Fruit fly (Drosophila melanogaster) whole organism, wandering third instar larva: Measurements from ENCODE around the gene CG32036.

ENCODE experiments used
- CG9705 ChIP-seq: fragments of 200-800 bp; sonication (Bioruptor generic); optimal IDR thresholded peaks from 2 replicates; lab custom pipeline; 2018; ENCODE audit warnings: missing biosample characterization, mild to moderate bottlenecking, missing genetic modification characterization
- Dfd ChIP-seq: fragments of >200 bp; optimal IDR thresholded peaks from 2 replicates; lab custom pipeline; 2017; ENCODE audit warnings: missing biosample characterization, missing genetic modification characterization
- Hr78 ChIP-seq: fragments of >200 bp; optimal IDR thresholded peaks from 2 replicates; lab custom pipeline; 2017; ENCODE audit warnings: missing biosample characterization, missing genetic modification characterization
- Myc ChIP-seq: fragments of >200 bp; optimal IDR thresholded peaks from 2 replicates; lab custom pipeline; 2017
- Rel ChIP-seq, 2 experiments: fragments of 200-800 bp; sonication (Bioruptor generic) in 1 of 2; optimal IDR thresholded peaks; 2 replicates in 1 of 2; 3 replicates in 1 of 2; lab custom pipeline; 2016 to 2019; ENCODE audit warnings: mild to moderate bottlenecking in 2 of 2, missing biosample characterization in 2 of 2, missing genetic modification characterization in 2 of 2, moderate library complexity in 1 of 2
- foxo ChIP-seq, 2 experiments: fragments of 200-800 bp; sonication (Bioruptor generic); optimal IDR thresholded peaks; 2 replicates in 1 of 2; 3 replicates in 1 of 2; lab custom pipeline; 2016 to 2017; ENCODE audit warnings: missing biosample characterization in 2 of 2, missing genetic modification characterization in 2 of 2
- pan ChIP-seq: fragments of >200 bp; optimal IDR thresholded peaks from 2 replicates; lab custom pipeline; 2017
- psq ChIP-seq: fragments of 200-800 bp; sonication (Bioruptor generic); optimal IDR thresholded peaks from 3 replicates; lab custom pipeline; 2017; ENCODE audit warnings: missing biosample characterization, mild to moderate bottlenecking, missing genetic modification characterization, moderate library complexity
- usp ChIP-seq: fragments of >200 bp; optimal IDR thresholded peaks from 2 replicates; lab custom pipeline; 2017; ENCODE audit warnings: missing biosample characterization, missing genetic modification characterization

DNA sequence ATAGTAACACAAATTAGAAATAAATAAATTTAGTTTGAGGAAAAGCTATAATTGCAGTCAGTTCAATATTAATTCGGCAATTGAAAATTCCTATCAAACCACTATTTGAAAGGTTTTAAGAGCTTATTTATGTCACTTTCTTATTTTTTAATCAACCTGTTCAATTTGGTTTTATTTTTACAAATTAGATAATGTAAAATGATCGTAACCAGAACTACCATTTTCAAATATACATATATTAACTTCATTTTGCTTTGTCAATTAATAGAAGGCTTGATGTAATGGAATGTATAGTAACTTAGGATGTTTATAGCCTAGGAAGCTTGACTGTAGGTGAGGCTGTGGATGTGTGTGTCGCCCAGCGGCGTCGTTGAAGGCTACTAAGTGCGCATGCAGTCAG, 22.4 kb downstream of the CG32036 start:
- TF ChIP-seq Myc, result no peak
- no peak for TF ChIP-seq pan (lab: Kevin White, UChicago)
- no peak for TF ChIP-seq Rel (GFP tag; optimal IDR thresholded peaks at IDR 0.05; lab: Kevin White, UChicago)
- no peak for TF ChIP-seq Rel (tag; optimal IDR thresholded peaks at IDR 0.05; lab: Kevin White, UChicago)
- TF ChIP-seq usp (GFP tag; lab: Kevin White, UChicago), result no peak
- TF ChIP-seq foxo (GFP tag; optimal IDR thresholded peaks at IDR 0.05; lab: Kevin White, UChicago), result no peak
- no peak for TF ChIP-seq Hr78 (GFP tag; lab: Kevin White, UChicago)
- no peak for TF ChIP-seq psq (GFP tag; lab: Kevin White, UChicago)
- TF ChIP-seq CG9705 (GFP tag; lab: Kevin White, UChicago), result no peak
- TF ChIP-seq Dfd (GFP tag; lab: Kevin White, UChicago), result no peak
